Worm (Caenorhabditis elegans): Measurements from ENCODE around the gene srlf-14.

Gene srlf-14

ce11 chrIV:10916134-10916533, 22.0 kb upstream of the srlf-14 start:
- TF ChIP-seq hmg-11 (tag; optimal IDR thresholded peaks at IDR 0.05) (no peak), mml-1 (tag; optimal IDR thresholded peaks at IDR 0.05) (no peak), sea-2 (GFP tag; optimal IDR thresholded peaks at IDR 0.05) (no peak), fkh-10 (GFP tag; optimal IDR thresholded peaks at IDR 0.05) (no peak), fkh-2 (tag; optimal IDR thresholded peaks at IDR 0.05) (no peak), lsy-12 (tag; optimal IDR thresholded peaks at IDR 0.05) (no peak), ceh-16 (tag; optimal IDR thresholded peaks at IDR 0.05) (no peak), elt-3 (tag; optimal IDR thresholded peaks at IDR 0.05) (no peak), nhr-25 (tag; optimal IDR thresholded peaks at IDR 0.05) (peak; percentile 47), nhr-23 (tag; optimal IDR thresholded peaks at IDR 0.05) (peak; percentile 60), lin-39 (tag; optimal IDR thresholded peaks at IDR 0.05) (no peak), ceh-82 (tag; optimal IDR thresholded peaks at IDR 0.05) (no peak), pqm-1 (tag; optimal IDR thresholded peaks at IDR 0.05) (no peak), elt-1 (tag; optimal IDR thresholded peaks at IDR 0.05) (peak; percentile 91)

- TF ChIP-seq pqm-1 (tag; optimal IDR thresholded peaks at IDR 0.05) (peak; percentile 5), R02D3.7 (tag; optimal IDR thresholded peaks at IDR 0.05) (no peak), elt-3 (tag; optimal IDR thresholded peaks at IDR 0.05) (no peak)
These were observed 21.2 kb upstream of the srlf-14 start, which contains the start of gene ZK593.3 for ce11 chrIV:10915388-10915787. Gene ZK593.3 (plus strand): TSS chrIV:10915688.

ce11 chrIV:10913081-10913480, 18.9 kb upstream of the srlf-14 start, which contains the start of gene ZK593.2:
Gene ZK593.2 (plus strand): TSS chrIV:10913381.
- no peak for TF ChIP-seq nhr-77 (tag; optimal IDR thresholded peaks at IDR 0.05)
- peak; percentile 40 for TF ChIP-seq elt-2 (tag; optimal IDR thresholded peaks at IDR 0.05)

- TF ChIP-seq nhr-67 (tag; optimal IDR thresholded peaks at IDR 0.05) (no peak), sea-2 (GFP tag; optimal IDR thresholded peaks at IDR 0.05) (no peak), elt-2 (tag; optimal IDR thresholded peaks at IDR 0.05) (peak; percentile 79), nhr-43 (tag; optimal IDR thresholded peaks at IDR 0.05; ENCODE audit: poor library complexity, severe bottlenecking) (no peak), unc-62 (GFP tag; optimal IDR thresholded peaks at IDR 0.05) (no peak), pqm-1 (tag; optimal IDR thresholded peaks at IDR 0.05) (peak; percentile 67)
These were observed 15.6 kb upstream of the srlf-14 start, which contains the start of gene pyk-2 for ce11 chrIV:10909708-10910107. Gene pyk-2 (plus strand): TSS chrIV:10909913.

- no peak for TF ChIP-seq elt-1 (tag; optimal IDR thresholded peaks at IDR 0.05)
- TF ChIP-seq nhr-25 (tag; optimal IDR thresholded peaks at IDR 0.05) = no peak
- no peak for TF ChIP-seq skn-1 (tag; optimal IDR thresholded peaks at IDR 0.05)
- TF ChIP-seq unc-62 (GFP tag; optimal IDR thresholded peaks at IDR 0.05) = no peak
- no peak for TF ChIP-seq nhr-12 (tag; optimal IDR thresholded peaks at IDR 0.05)
- no peak for TF ChIP-seq fkh-10 (GFP tag; optimal IDR thresholded peaks at IDR 0.05)
- TF ChIP-seq eor-1 (tag; optimal IDR thresholded peaks at IDR 0.05) = no peak
- no peak for TF ChIP-seq nhr-237 (tag; optimal IDR thresholded peaks at IDR 0.05)
- no peak for TF ChIP-seq egl-27 (tag; optimal IDR thresholded peaks at IDR 0.05)
- TF ChIP-seq sea-2 (GFP tag; optimal IDR thresholded peaks at IDR 0.05) = no peak
- no peak for TF ChIP-seq ceh-9 (tag; optimal IDR thresholded peaks at IDR 0.05)
- TF ChIP-seq elt-3 (tag; optimal IDR thresholded peaks at IDR 0.05) = no peak
- TF ChIP-seq snpc-4 (tag; optimal IDR thresholded peaks at IDR 0.05) = no peak
- TF ChIP-seq ztf-4 (tag; optimal IDR thresholded peaks at IDR 0.05) = no peak
- no peak for TF ChIP-seq ztf-11 (tag; optimal IDR thresholded peaks at IDR 0.05)
These were observed 15.1 kb upstream of the srlf-14 start, which contains the start of gene ZK596.2 for ce11 chrIV:10909206-10909605. Gene ZK596.2 (minus strand): TSS chrIV:10909306.

- TF ChIP-seq ztf-11 (tag; optimal IDR thresholded peaks at IDR 0.05) (no peak), hmg-11 (tag; optimal IDR thresholded peaks at IDR 0.05) (no peak), nhr-237 (tag; optimal IDR thresholded peaks at IDR 0.05) (no peak), unc-39 (tag; optimal IDR thresholded peaks at IDR 0.05) (no peak), nhr-77 (tag; optimal IDR thresholded peaks at IDR 0.05) (no peak), ceh-82 (tag; optimal IDR thresholded peaks at IDR 0.05) (no peak), nhr-28 (tag; optimal IDR thresholded peaks at IDR 0.05) (no peak), elt-3 (tag; optimal IDR thresholded peaks at IDR 0.05) (no peak), nfya-1 (tag; optimal IDR thresholded peaks at IDR 0.05; ENCODE audit: insufficient read depth) (no peak), tbx-2 (tag; optimal IDR thresholded peaks at IDR 0.05) (no peak), nhr-25 (tag; optimal IDR thresholded peaks at IDR 0.05) (no peak), nhr-67 (tag; optimal IDR thresholded peaks at IDR 0.05) (no peak), fkh-2 (tag; optimal IDR thresholded peaks at IDR 0.05) (no peak), nhr-76 (tag; optimal IDR thresholded peaks at IDR 0.05) (no peak), ama-1 (optimal IDR thresholded peaks at IDR 0.05) (no peak), aly-2 (tag; optimal IDR thresholded peaks at IDR 0.05) (no peak), pha-4 (tag; optimal IDR thresholded peaks at IDR 0.05) (no peak), ceh-28 (tag; optimal IDR thresholded peaks at IDR 0.05) (no peak)
These were observed 10.1 kb upstream of the srlf-14 start, which contains the start of gene ZK596.3 for ce11 chrIV:10904282-10904681. Gene ZK596.3 (minus strand): TSS chrIV:10904382.

Measured in whole organism, L3 larva.